Fruit fly (Drosophila melanogaster) whole organism, embryonic: ENCODE measurements around the gene CG32599.

Source experiments
- Atf3 ChIP-seq: fragments of 200-800 bp; sonication (Bioruptor generic); optimal IDR thresholded peaks from 3 replicates; lab custom pipeline; 2016; ENCODE audit warnings: missing biosample characterization, missing genetic modification characterization
- B-H1 ChIP-seq: fragments of 200-800 bp; sonication (Bioruptor generic); IDR thresholded peaks from 3 replicates; pipeline ENCODE4 v1.3.6; 2022; ENCODE audit warnings: missing biosample characterization, missing genetic modification characterization
- Blimp-1 ChIP-seq: fragments of 200-800 bp; sonication (Bioruptor generic); optimal IDR thresholded peaks from 3 replicates; lab custom pipeline; 2018; ENCODE audit warnings: missing biosample characterization, missing genetic modification characterization, mild to moderate bottlenecking, moderate library complexity, missing genetic modification reagents
- CG10431 ChIP-seq: fragments of 200-800 bp; sonication (Bioruptor generic); optimal IDR thresholded peaks from 3 replicates; lab custom pipeline; 2018; ENCODE audit warnings: missing biosample characterization, mild to moderate bottlenecking, missing genetic modification characterization
- CG10979 ChIP-seq: fragments of 200-800 bp; sonication (Bioruptor generic); optimal IDR thresholded peaks from 2 replicates; lab custom pipeline; 2018; ENCODE audit warnings: missing biosample characterization, mild to moderate bottlenecking, missing genetic modification characterization, moderate library complexity
- CG12219 ChIP-seq: fragments of 200-800 bp; sonication (Bioruptor generic); optimal IDR thresholded peaks from 3 replicates; lab custom pipeline; 2018; ENCODE audit warnings: missing biosample characterization, mild to moderate bottlenecking, missing genetic modification characterization
- CG12299 ChIP-seq: fragments of 200-800 bp; sonication (Bioruptor generic); optimal IDR thresholded peaks from 2 replicates; lab custom pipeline; 2018; ENCODE audit warnings: missing biosample characterization, mild to moderate bottlenecking, missing genetic modification characterization
- CG1233 ChIP-seq: fragments of 200-800 bp; sonication (Bioruptor generic); optimal IDR thresholded peaks from 4 replicates; lab custom pipeline; 2018; ENCODE audit warnings: missing biosample characterization, mild to moderate bottlenecking, missing genetic modification characterization
- CG15514 ChIP-seq: fragments of 200-800 bp; sonication (Bioruptor generic); optimal IDR thresholded peaks from 3 replicates; lab custom pipeline; 2017; ENCODE audit warnings: missing biosample characterization, missing genetic modification characterization, mild to moderate bottlenecking, moderate library complexity, missing genetic modification reagents
- CG1647 ChIP-seq: fragments of 200-800 bp; sonication (Bioruptor generic); optimal IDR thresholded peaks from 3 replicates; lab custom pipeline; 2016; ENCODE audit warnings: missing biosample characterization, missing genetic modification characterization
- CG16863 ChIP-seq: fragments of 200-800 bp; sonication (Bioruptor generic); optimal IDR thresholded peaks from 3 replicates; lab custom pipeline; 2016; ENCODE audit warnings: missing biosample characterization, missing genetic modification characterization
- CG17186 ChIP-seq: fragments of 200-800 bp; sonication (Bioruptor generic); optimal IDR thresholded peaks from 3 replicates; lab custom pipeline; 2017; ENCODE audit warnings: missing biosample characterization, missing genetic modification reagents, missing genetic modification characterization
- CG17385 ChIP-seq: fragments of 200-800 bp; sonication (Bioruptor generic); optimal IDR thresholded peaks from 3 replicates; lab custom pipeline; 2018; ENCODE audit warnings: missing biosample characterization, mild to moderate bottlenecking, missing genetic modification characterization
- CG1792 ChIP-seq: fragments of 200-800 bp; sonication (Bioruptor generic); optimal IDR thresholded peaks from 2 replicates; lab custom pipeline; 2016; ENCODE audit warnings: missing biosample characterization, missing genetic modification characterization
- CG18476 ChIP-seq: fragments of 200-800 bp; sonication (Bioruptor generic); optimal IDR thresholded peaks from 2 replicates; lab custom pipeline; 2016; ENCODE audit warnings: missing biosample characterization, mild to moderate bottlenecking, missing genetic modification characterization
- CG2116 ChIP-seq: fragments of 200-800 bp; sonication (Bioruptor generic); optimal IDR thresholded peaks from 3 replicates; lab custom pipeline; 2018; ENCODE audit warnings: missing biosample characterization, mild to moderate bottlenecking, missing genetic modification characterization
- CG2202 ChIP-seq: fragments of 200-800 bp; sonication (Bioruptor generic); optimal IDR thresholded peaks from 2 replicates; lab custom pipeline; 2018; ENCODE audit warnings: missing biosample characterization, mild to moderate bottlenecking, missing genetic modification characterization
- CG2875 ChIP-seq: fragments of 200-800 bp; sonication (Bioruptor generic); optimal IDR thresholded peaks from 2 replicates; lab custom pipeline; 2017; ENCODE audit warnings: missing biosample characterization, mild to moderate bottlenecking, missing genetic modification characterization, missing genetic modification reagents
- CG31441 ChIP-seq: fragments of 200-800 bp; sonication (Bioruptor generic); IDR thresholded peaks from 2 replicates; pipeline ENCODE4 v1.3.6; 2022; ENCODE audit warnings: missing biosample characterization, missing genetic modification characterization
- CG32772 ChIP-seq: fragments of 200-800 bp; sonication (Bioruptor generic); IDR thresholded peaks from 2 replicates; pipeline ENCODE4 v1.3.6; 2022; ENCODE audit warnings: missing biosample characterization, missing genetic modification characterization
- CG34224 ChIP-seq: fragments of 200-800 bp; sonication (Bioruptor generic); IDR thresholded peaks from 3 replicates; pipeline ENCODE4 v1.3.6; 2022; ENCODE audit warnings: missing biosample characterization, missing genetic modification characterization; ENCODE audit not compliant: partially characterized antibody
- CG34376 ChIP-seq: fragments of 200-800 bp; sonication (Bioruptor generic); optimal IDR thresholded peaks from 2 replicates; lab custom pipeline; 2018; ENCODE audit warnings: missing biosample characterization, mild to moderate bottlenecking, missing genetic modification characterization
- CG34422 ChIP-seq: fragments of 200-800 bp; sonication (Bioruptor generic); IDR thresholded peaks from 3 replicates; pipeline ENCODE4 v1.3.6; 2022; ENCODE audit warnings: missing biosample characterization, missing genetic modification characterization
- CG4707 ChIP-seq: fragments of 200-800 bp; sonication (Bioruptor generic); optimal IDR thresholded peaks from 2 replicates; lab custom pipeline; 2018; ENCODE audit warnings: missing biosample characterization, mild to moderate bottlenecking, missing genetic modification characterization, moderate library complexity
- CG4730 ChIP-seq: fragments of 200-800 bp; sonication (Bioruptor generic); IDR thresholded peaks from 2 replicates; pipeline ENCODE4 v1.3.6; 2022; ENCODE audit warnings: missing biosample characterization, missing genetic modification characterization
- CG6813 ChIP-seq: fragments of 200-800 bp; sonication (Bioruptor generic); optimal IDR thresholded peaks from 2 replicates; lab custom pipeline; 2017; ENCODE audit warnings: missing biosample characterization, missing genetic modification characterization, mild to moderate bottlenecking, moderate library complexity, missing genetic modification reagents
- CG7271 ChIP-seq: fragments of 200-800 bp; sonication (Bioruptor generic); optimal IDR thresholded peaks from 2 replicates; lab custom pipeline; 2018; ENCODE audit warnings: missing biosample characterization, mild to moderate bottlenecking, missing genetic modification characterization, moderate library complexity
- CG7963 ChIP-seq: fragments of 200-800 bp; sonication (Bioruptor generic); IDR thresholded peaks from 3 replicates; pipeline ENCODE4 v1.3.6; 2022; ENCODE audit warnings: missing biosample characterization, missing genetic modification characterization; ENCODE audit not compliant: partially characterized antibody
- CG8924 ChIP-seq: fragments of 200-800 bp; optimal IDR thresholded peaks from 3 replicates; lab custom pipeline; 2019; ENCODE audit warnings: missing biosample characterization, mild to moderate bottlenecking, missing genetic modification characterization, moderate library complexity
- CG9437 ChIP-seq: fragments of 200-800 bp; sonication (Bioruptor generic); optimal IDR thresholded peaks from 2 replicates; lab custom pipeline; 2018; ENCODE audit warnings: missing biosample characterization, mild to moderate bottlenecking, missing genetic modification characterization
- Deaf1 ChIP-seq: fragments of 200-800 bp; optimal IDR thresholded peaks from 3 replicates; lab custom pipeline; 2019; ENCODE audit warnings: missing biosample characterization, mild to moderate bottlenecking, missing genetic modification characterization, moderate library complexity
- Ets97D ChIP-seq: fragments of 200-800 bp; sonication (Bioruptor generic); optimal IDR thresholded peaks from 3 replicates; lab custom pipeline; 2016; ENCODE audit warnings: missing biosample characterization, missing genetic modification characterization
- Fer1 ChIP-seq: fragments of 200-800 bp; sonication (Bioruptor generic); optimal IDR thresholded peaks from 2 replicates; lab custom pipeline; 2017; ENCODE audit warnings: missing biosample characterization, mild to moderate bottlenecking, missing genetic modification characterization
- Mad ChIP-seq: fragments of 200-800 bp; sonication (Bioruptor generic); optimal IDR thresholded peaks from 2 replicates; lab custom pipeline; 2016; ENCODE audit warnings: missing biosample characterization, missing genetic modification characterization
- Med ChIP-seq: fragments of 200-800 bp; sonication (Bioruptor generic); peaks from one replicate; lab custom pipeline; 2016; ENCODE audit warnings: missing biosample characterization, missing genetic modification characterization, mild to moderate bottlenecking, inconsistent platforms, moderate library complexity
- Optix ChIP-seq: fragments of 200-800 bp; sonication (Bioruptor generic); IDR thresholded peaks from 3 replicates; pipeline ENCODE4 v1.3.6; 2022; ENCODE audit warnings: missing biosample characterization, missing genetic modification characterization
- Poxn ChIP-seq: fragments of 200-800 bp; sonication (Bioruptor generic); IDR thresholded peaks from 2 replicates; pipeline ENCODE4 v1.3.6; 2022; ENCODE audit warnings: missing biosample characterization, missing genetic modification characterization
- ac ChIP-seq: fragments of 200-800 bp; sonication (Bioruptor generic); optimal IDR thresholded peaks from 3 replicates; lab custom pipeline; 2017; ENCODE audit warnings: missing biosample characterization, mild to moderate bottlenecking, missing genetic modification characterization
- ara ChIP-seq: fragments of 200-800 bp; sonication (Bioruptor generic); IDR thresholded peaks from 2 replicates; pipeline ENCODE4 v1.3.6; 2022; ENCODE audit warnings: missing biosample characterization, missing genetic modification characterization
- bsh ChIP-seq, 2 experiments: fragments of 200-800 bp; sonication (Bioruptor generic); optimal IDR thresholded peaks; 2 replicates each; lab custom pipeline; 2017 to 2018; ENCODE audit warnings: mild to moderate bottlenecking in 2 of 2, missing biosample characterization in 2 of 2, missing genetic modification characterization in 2 of 2, moderate library complexity in 1 of 2
- ci ChIP-seq: fragments of 200-800 bp; sonication (Bioruptor generic); IDR thresholded peaks from 3 replicates; pipeline ENCODE4 v1.3.6; 2022; ENCODE audit warnings: missing biosample characterization, missing genetic modification characterization
- fd96Cb ChIP-seq: fragments of 200-800 bp; sonication (Bioruptor generic); optimal IDR thresholded peaks from 2 replicates; lab custom pipeline; 2018; ENCODE audit warnings: missing biosample characterization, mild to moderate bottlenecking, missing genetic modification characterization, moderate library complexity
- gcm ChIP-seq: fragments of 200-800 bp; sonication (Bioruptor generic); optimal IDR thresholded peaks from 2 replicates; lab custom pipeline; 2019; ENCODE audit warnings: missing biosample characterization, mild to moderate bottlenecking, missing genetic modification characterization, moderate library complexity
- her ChIP-seq: fragments of 200-800 bp; sonication (Bioruptor generic); optimal IDR thresholded peaks from 2 replicates; lab custom pipeline; 2016; ENCODE audit warnings: missing biosample characterization, missing genetic modification characterization
- ken ChIP-seq: fragments of 200-800 bp; sonication (Bioruptor generic); IDR thresholded peaks from 3 replicates; pipeline ENCODE4 v1.3.6; 2022; ENCODE audit warnings: missing biosample characterization, missing genetic modification characterization
- mam ChIP-seq: fragments of 200-800 bp; sonication (Bioruptor generic); optimal IDR thresholded peaks from 3 replicates; lab custom pipeline; 2016; ENCODE audit warnings: missing biosample characterization, missing genetic modification characterization
- phol ChIP-seq: fragments of 200-800 bp; sonication (Bioruptor generic); optimal IDR thresholded peaks from 3 replicates; lab custom pipeline; 2018; ENCODE audit warnings: missing biosample characterization, mild to moderate bottlenecking, missing genetic modification characterization, moderate library complexity
- pzg ChIP-seq: fragments of 200-800 bp; sonication (Bioruptor generic); optimal IDR thresholded peaks from 3 replicates; lab custom pipeline; 2018; ENCODE audit warnings: missing biosample characterization, mild to moderate bottlenecking, missing genetic modification characterization, moderate library complexity
- run ChIP-seq: fragments of 200-800 bp; sonication (Bioruptor generic); optimal IDR thresholded peaks from 3 replicates; lab custom pipeline; 2018; ENCODE audit warnings: missing biosample characterization, mild to moderate bottlenecking, missing genetic modification characterization
- salm ChIP-seq: fragments of 200-800 bp; sonication (Bioruptor generic); optimal IDR thresholded peaks from 2 replicates; lab custom pipeline; 2018; ENCODE audit warnings: missing biosample characterization, mild to moderate bottlenecking, missing genetic modification characterization

CG32599 gene

dm6 chrX:14233843-14234337 lies 9.6 kb upstream of the CG32599 start, which contains the start of gene CG42271 (continued):
- TF ChIP-seq phol (peak; percentile 64), CG12299 (tag; lab: Kevin White, UChicago) (no peak), CG7963 (GFP tag; lab: Robert Waterston, UW) (peak; percentile 72; the same call in 2 of the 3 replicates), CG17186 (no peak), CG4730 (GFP tag; lab: Robert Waterston, UW) (no peak), mam (GFP tag; lab: Kevin White, UChicago) (no peak), Poxn (no peak), salm (no peak), Deaf1 (tag; lab: Kevin White, UChicago) (peak; percentile 14), CG34224 (GFP tag; lab: Robert Waterston, UW) (peak; percentile 94), Atf3 (GFP tag; lab: Kevin White, UChicago) (no peak), CG16863 (GFP tag; lab: Kevin White, UChicago) (no peak), CG1792 (GFP tag; lab: Kevin White, UChicago) (no peak), Blimp-1 (no peak), B-H1 (GFP tag; lab: Robert Waterston, UW) (no peak), CG34422 (GFP tag; lab: Robert Waterston, UW) (no peak), fd96Cb (tag; lab: Kevin White, UChicago) (peak; percentile 16), CG6813 (GFP tag; lab: Kevin White, UChicago) (peak; percentile 25), CG18476 (GFP tag; lab: Kevin White, UChicago) (no peak), CG8924 (peak; percentile 69), Optix (GFP tag; lab: Robert Waterston, UW) (no peak), Mad (GFP tag; lab: Kevin White, UChicago) (no peak), ara (GFP tag; lab: Robert Waterston, UW) (peak; percentile 33; the same call in 1 of the 2 replicates)

- TF ChIP-seq run (tag; lab: Kevin White, UChicago) = no peak
- TF ChIP-seq CG12219 (GFP tag; lab: Kevin White, UChicago) = peak; percentile 25
- TF ChIP-seq bsh (GFP tag; optimal IDR thresholded peaks at IDR 0.05; lab: Kevin White, UChicago) = no peak
- no peak for TF ChIP-seq Deaf1 (tag; lab: Kevin White, UChicago)
- peak; percentile 41 for TF ChIP-seq CG17385 (GFP tag; lab: Kevin White, UChicago)
- peak; percentile 53 for TF ChIP-seq Med (GFP tag; lab: Kevin White, UChicago)
- TF ChIP-seq CG2202 = peak; percentile 22
- peak; percentile 72 for TF ChIP-seq CG7271 (tag; lab: Kevin White, UChicago)
- peak; percentile 7 for TF ChIP-seq ac (GFP tag; lab: Kevin White, UChicago)
- peak; percentile 11 for TF ChIP-seq CG34376 (GFP tag; lab: Kevin White, UChicago)
- TF ChIP-seq CG2875 (GFP tag; lab: Kevin White, UChicago) = peak; percentile 14
- TF ChIP-seq CG15514 (GFP tag; lab: Kevin White, UChicago) = no peak
- peak; percentile 20 for TF ChIP-seq CG4707 (GFP tag; lab: Kevin White, UChicago)
- TF ChIP-seq CG2116 (GFP tag; lab: Kevin White, UChicago) = peak; percentile 11
- peak; percentile 30 for TF ChIP-seq CG9437 (GFP tag; lab: Kevin White, UChicago)
- TF ChIP-seq Ets97D = peak; percentile 82
- 0 out of 2 replicates have a peak, but pooled peaks have one; percentile 18 for TF ChIP-seq CG31441 (GFP tag; lab: Robert Waterston, UW)
- peak; percentile 54; the same call in 2 of the 3 replicates for TF ChIP-seq ci
- no peak for TF ChIP-seq ken
- TF ChIP-seq CG32772 = no peak
- TF ChIP-seq gcm (GFP tag; lab: Kevin White, UChicago) = peak; percentile 58
- no peak for TF ChIP-seq pzg (GFP tag; lab: Kevin White, UChicago)
- no peak for TF ChIP-seq CG10979
- peak; percentile 49 for TF ChIP-seq CG10431 (GFP tag; lab: Kevin White, UChicago)
- no peak for TF ChIP-seq CG1647 (GFP tag; lab: Kevin White, UChicago)
- TF ChIP-seq Fer1 (GFP tag; lab: Kevin White, UChicago) = no peak
- TF ChIP-seq CG1233 (GFP tag; lab: Kevin White, UChicago) = peak; percentile 12
- no peak for TF ChIP-seq her (GFP tag; lab: Kevin White, UChicago)
These were observed 9.0 kb upstream of the CG32599 start for dm6 chrX:14234468-14234867.
